Fruit fly (Drosophila melanogaster): ENCODE measurements around the gene CG46522.
"Not testable (repeated sequence)": the region's sequence is repeated elsewhere in the genome, so short reads cannot be mapped to it uniquely, and the experiment has no call there.

Gene CG46522

DNA sequence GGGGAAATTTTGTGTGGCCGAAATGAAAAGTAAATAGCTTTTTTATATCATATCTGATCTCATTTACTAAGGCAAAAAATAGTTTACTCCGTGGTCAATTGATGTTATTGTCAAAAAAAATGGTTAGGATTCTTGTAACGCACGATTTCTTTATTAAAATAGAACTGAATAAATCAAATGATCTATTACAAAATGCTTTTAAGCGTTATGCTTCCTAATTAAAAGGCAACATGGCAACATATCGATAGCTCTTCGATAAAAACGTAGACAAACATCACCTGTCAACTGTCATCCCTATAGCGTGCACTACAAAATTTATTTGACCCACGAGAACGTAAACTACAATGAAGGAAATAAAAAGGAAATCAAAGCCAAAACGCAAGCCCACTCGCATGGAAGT is at the start of gene CG46522:
Gene CG46522 (plus strand): TSS at position 301 of the 400 bp plus-strand sequence.
- not testable (repeated sequence) for TF ChIP-seq topi, acj6, CG6808 (GFP tag; optimal IDR thresholded peaks at IDR 0.05)

- TF ChIP-seq lz, pdm3, CG7368 (GFP tag; optimal IDR thresholded peaks at IDR 0.05): not testable (repeated sequence)
These were observed 49.5 kb upstream of the CG46522 start, which contains the start of gene CG46514 for dm6 chrX:22196874-22197273. Gene CG46514 (plus strand): TSS chrX:22197174.

DNA sequence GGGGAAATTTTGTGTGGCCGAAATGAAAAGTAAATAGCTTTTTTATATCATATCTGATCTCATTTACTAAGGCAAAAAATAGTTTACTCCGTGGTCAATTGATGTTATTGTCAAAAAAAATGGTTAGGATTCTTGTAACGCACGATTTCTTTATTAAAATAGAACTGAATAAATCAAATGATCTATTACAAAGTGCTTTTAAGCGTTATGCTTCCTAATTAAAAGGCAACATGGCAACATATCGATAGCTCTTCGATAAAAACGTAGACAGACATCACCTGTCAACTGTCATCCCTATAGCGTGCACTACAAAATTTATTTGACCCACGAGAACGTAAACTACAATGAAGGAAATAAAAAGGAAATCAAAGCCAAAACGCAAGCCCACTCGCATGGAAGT is 44.5 kb upstream of the CG46522 start, which contains the start of gene CG46515:
Gene CG46515 (plus strand): TSS at position 301 of the 400 bp plus-strand sequence.
- not testable (repeated sequence) for TF ChIP-seq CG6276, CG10669, topi (GFP tag; optimal IDR thresholded peaks at IDR 0.05)

dm6 chrX:22212028-22212427 is 34.4 kb upstream of the CG46522 start, which contains the start of gene CG46516:
Gene CG46516 (plus strand): TSS chrX:22212328.
- TF ChIP-seq salr, Ets21C, Hr39 (GFP tag; optimal IDR thresholded peaks at IDR 0.05): not testable (repeated sequence)

DNA sequence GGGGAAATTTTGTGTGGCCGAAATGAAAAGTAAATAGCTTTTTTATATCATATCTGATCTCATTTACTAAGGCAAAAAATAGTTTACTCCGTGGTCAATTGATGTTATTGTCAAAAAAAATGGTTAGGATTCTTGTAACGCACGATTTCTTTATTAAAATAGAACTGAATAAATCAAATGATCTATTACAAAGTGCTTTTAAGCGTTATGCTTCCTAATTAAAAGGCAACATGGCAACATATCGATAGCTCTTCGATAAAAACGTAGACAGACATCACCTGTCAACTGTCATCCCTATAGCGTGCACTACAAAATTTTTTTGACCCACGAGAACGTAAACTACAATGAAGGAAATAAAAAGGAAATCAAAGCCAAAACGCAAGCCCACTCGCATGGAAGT is 29.3 kb upstream of the CG46522 start, which contains the start of gene CG46517:
Gene CG46517 (plus strand): TSS at position 301 of the 400 bp plus-strand sequence.
- not testable (repeated sequence) for TF ChIP-seq Ets21C, Sox14, lz (GFP tag; optimal IDR thresholded peaks at IDR 0.05)

dm6 chrX:22226273-22226672 is 20.1 kb upstream of the CG46522 start, which contains the start of gene CG46518:
Gene CG46518 (plus strand): TSS chrX:22226573.
- not testable (repeated sequence) for TF ChIP-seq CG9139, CG3919, Blimp-1 (GFP tag; optimal IDR thresholded peaks at IDR 0.05)

DNA sequence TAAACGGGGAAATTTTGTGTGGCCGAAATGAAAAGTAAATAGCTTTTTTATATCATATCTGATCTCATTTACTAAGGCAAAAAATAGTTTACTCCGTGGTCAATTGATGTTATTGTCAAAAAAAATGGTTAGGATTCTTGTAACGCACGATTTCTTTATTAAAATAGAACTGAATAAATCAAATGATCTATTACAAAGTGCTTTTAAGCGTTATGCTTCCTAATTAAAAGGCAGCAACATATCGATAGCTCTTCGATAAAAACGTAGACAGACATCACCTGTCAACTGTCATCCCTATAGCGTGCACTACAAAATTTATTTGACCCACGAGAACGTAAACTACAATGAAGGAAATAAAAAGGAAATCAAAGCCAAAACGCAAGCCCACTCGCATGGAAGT is 15.1 kb upstream of the CG46522 start, which contains the start of gene CG46519:
Gene CG46519 (plus strand): TSS at position 301 of the 400 bp plus-strand sequence.
- TF ChIP-seq dac, CG8319, CG32006 (GFP tag; optimal IDR thresholded peaks at IDR 0.05): not testable (repeated sequence)

DNA sequence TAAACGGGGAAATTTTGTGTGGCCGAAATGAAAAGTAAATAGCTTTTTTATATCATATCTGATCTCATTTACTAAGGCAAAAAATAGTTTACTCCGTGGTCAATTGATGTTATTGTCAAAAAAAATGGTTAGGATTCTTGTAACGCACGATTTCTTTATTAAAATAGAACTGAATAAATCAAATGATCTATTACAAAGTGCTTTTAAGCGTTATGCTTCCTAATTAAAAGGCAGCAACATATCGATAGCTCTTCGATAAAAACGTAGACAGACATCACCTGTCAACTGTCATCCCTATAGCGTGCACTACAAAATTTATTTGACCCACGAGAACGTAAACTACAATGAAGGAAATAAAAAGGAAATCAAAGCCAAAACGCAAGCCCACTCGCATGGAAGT is 10.1 kb upstream of the CG46522 start, which contains the start of gene CG46520:
Gene CG46520 (plus strand): TSS at position 301 of the 400 bp plus-strand sequence.
- TF ChIP-seq spab, CG8319, CG31627 (GFP tag; optimal IDR thresholded peaks at IDR 0.05): not testable (repeated sequence)

- TF ChIP-seq CG6276 (GFP tag; optimal IDR thresholded peaks at IDR 0.05); CG11294 (GFP tag; IDR thresholded peaks at IDR 0.05); CG6163 (GFP tag; IDR thresholded peaks at IDR 0.05): not testable (repeated sequence)
These were observed 5.1 kb upstream of the CG46522 start, which contains the start of gene CG46521 for dm6 chrX:22241272-22241671. Gene CG46521 (plus strand): TSS chrX:22241572.

Data from whole organism, prepupa.